Worm (Caenorhabditis elegans) whole organism, late embryonic: ENCODE measurements around the gene ifas-2.

Experiments
- T23F11.4 ChIP-seq: fragments of 200-800 bp; sonication (Bioruptor generic); optimal IDR thresholded peaks from 2 replicates; lab custom pipeline; 2018; ENCODE audit warnings: mild to moderate bottlenecking, missing genetic modification characterization, missing compliant biosample characterization
- ama-1 ChIP-seq: fragments of 150-350 bp; optimal IDR thresholded peaks from 2 replicates; lab custom pipeline; 2014
- ceh-9 ChIP-seq: sonication (generic microtip); optimal IDR thresholded peaks from 2 replicates; lab custom pipeline; 2016; ENCODE audit warnings: mild to moderate bottlenecking, missing genetic modification characterization, inconsistent platforms, missing compliant biosample characterization
- dve-1 ChIP-seq: sonication (generic microtip); optimal IDR thresholded peaks from 2 replicates; lab custom pipeline; 2017; ENCODE audit warnings: antibody characterized with exemption, mild to moderate bottlenecking, missing genetic modification characterization, missing compliant biosample characterization
- ztf-16 ChIP-seq: sonication (generic microtip); optimal IDR thresholded peaks from 2 replicates; lab custom pipeline; 2017; ENCODE audit warnings: missing genetic modification characterization, missing compliant biosample characterization

- no peak for TF ChIP-seq dve-1
- no peak for TF ChIP-seq T23F11.4 (GFP tag; lab: Kevin White, UChicago)
- TF ChIP-seq ama-1 (lab: Kevin White, UChicago): no peak
- no peak for TF ChIP-seq ztf-16 (tag; lab: Kevin White, UChicago)
- TF ChIP-seq ceh-9 (tag; lab: Kevin White, UChicago): no peak
Measured at ce11 chrV:16927345-16927744, 38.7 kb upstream of the ifas-2 start, which contains the start of gene Y102A5C.36.
